Worm (Caenorhabditis elegans) whole organism, L4/young adult: ENCODE results near the gene fbxb-83.

Source experiments
- W03F9.2 ChIP-seq: fragments of 150-350 bp; optimal IDR thresholded peaks from 2 replicates; lab custom pipeline; 2014; ENCODE audit warnings: missing biosample characterization, missing genetic modification characterization
- him-1 ChIP-seq: sonication (generic microtip); optimal IDR thresholded peaks from 2 replicates; lab custom pipeline; 2016; ENCODE audit warnings: missing genotype, missing genetic modification reagents, missing genetic modification characterization, missing compliant biosample characterization

DNA sequence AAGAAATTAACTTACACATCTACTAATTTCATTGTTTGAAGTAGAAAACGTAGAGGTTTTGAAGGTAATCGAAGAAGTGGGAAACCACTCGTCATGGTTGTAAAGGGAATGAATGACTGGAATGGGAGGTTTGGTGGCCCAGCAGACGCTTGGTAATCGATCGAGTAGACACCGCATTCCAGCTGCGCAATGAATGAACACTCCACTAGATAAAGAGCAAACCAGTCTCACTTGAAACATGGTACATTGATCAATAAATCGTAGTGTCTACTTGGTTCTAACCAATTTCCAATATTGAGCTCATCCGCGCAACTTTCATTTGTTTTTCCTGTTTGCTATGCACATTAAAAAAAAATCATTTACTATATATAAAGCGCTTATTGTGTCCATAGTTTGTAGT lies 1.4 kb upstream of the fbxb-83 start, which contains the start of gene fbxb-84:
- TF ChIP-seq him-1 (tag; lab: Kevin White, UChicago) (no peak), W03F9.2 (tag; lab: Kevin White, UChicago) (no peak)
